Fruit fly (Drosophila melanogaster) whole organism, wandering third instar larva: ENCODE measurements around the gene Cyp318a1.

Experiments used
- Abd-B ChIP-seq: fragments of >200 bp; optimal IDR thresholded peaks from 2 replicates; lab custom pipeline; 2017; ENCODE audit warnings: missing biosample characterization, missing genetic modification characterization
- CG32264 ChIP-seq: fragments of 200-800 bp; sonication (Bioruptor generic); optimal IDR thresholded peaks from 2 replicates; lab custom pipeline; 2016; ENCODE audit warnings: missing biosample characterization, missing genetic modification characterization
- CG9705 ChIP-seq: fragments of 200-800 bp; sonication (Bioruptor generic); optimal IDR thresholded peaks from 2 replicates; lab custom pipeline; 2018; ENCODE audit warnings: missing biosample characterization, mild to moderate bottlenecking, missing genetic modification characterization
- CrebA ChIP-seq: fragments of 200-800 bp; sonication (Bioruptor generic); optimal IDR thresholded peaks from 2 replicates; lab custom pipeline; 2016; ENCODE audit warnings: missing biosample characterization, mild to moderate bottlenecking, missing genetic modification characterization, borderline replicate concordance
- Dfd ChIP-seq: fragments of >200 bp; optimal IDR thresholded peaks from 2 replicates; lab custom pipeline; 2017; ENCODE audit warnings: missing biosample characterization, missing genetic modification characterization
- Dif ChIP-seq: fragments of 200-275, 200-300 bp; sonication (Bioruptor generic); optimal IDR thresholded peaks from 2 replicates; lab custom pipeline; 2018; ENCODE audit warnings: missing biosample characterization, missing genetic modification characterization; ENCODE audit not compliant: partially characterized antibody
- GATAd ChIP-seq: sonication (Bioruptor generic); optimal IDR thresholded peaks from 2 replicates; lab custom pipeline; 2016; ENCODE audit warnings: missing biosample characterization, missing genetic modification characterization
- HLH106 ChIP-seq: fragments of 200-800 bp; optimal IDR thresholded peaks from 3 replicates; lab custom pipeline; 2019; ENCODE audit warnings: missing biosample characterization, mild to moderate bottlenecking, missing genetic modification characterization, moderate library complexity
- Hnf4 ChIP-seq: fragments of 200-800 bp; sonication (Bioruptor generic); optimal IDR thresholded peaks from 2 replicates; lab custom pipeline; 2016; ENCODE audit warnings: missing biosample characterization, mild to moderate bottlenecking, missing genetic modification characterization
- Hr78 ChIP-seq: fragments of >200 bp; optimal IDR thresholded peaks from 2 replicates; lab custom pipeline; 2017; ENCODE audit warnings: missing biosample characterization, missing genetic modification characterization
- Hr83 ChIP-seq: fragments of 200-300 bp; sonication (Bioruptor generic); optimal IDR thresholded peaks from 2 replicates; lab custom pipeline; 2016; ENCODE audit warnings: missing biosample characterization, mild to moderate bottlenecking, missing genetic modification characterization, moderate library complexity; ENCODE audit not compliant: poor library complexity, severe bottlenecking
- Jra ChIP-seq: sonication (Bioruptor generic); optimal IDR thresholded peaks from 2 replicates; lab custom pipeline; 2016; ENCODE audit warnings: missing biosample characterization, missing genetic modification characterization
- Mio ChIP-seq: sonication (Bioruptor generic); optimal IDR thresholded peaks from 2 replicates; lab custom pipeline; 2016; ENCODE audit warnings: missing biosample characterization, missing genetic modification characterization
- Myc ChIP-seq: fragments of >200 bp; optimal IDR thresholded peaks from 2 replicates; lab custom pipeline; 2017
- OdsH ChIP-seq: fragments of 200-800 bp; sonication (Bioruptor generic); optimal IDR thresholded peaks from 2 replicates; lab custom pipeline; 2016; ENCODE audit warnings: missing biosample characterization, mild to moderate bottlenecking, missing genetic modification characterization
- Sp1 ChIP-seq: fragments of 200-800 bp; sonication (Bioruptor generic); optimal IDR thresholded peaks from 3 replicates; lab custom pipeline; 2019; ENCODE audit warnings: missing biosample characterization, mild to moderate bottlenecking, missing genetic modification characterization, moderate library complexity
- Vsx2 ChIP-seq: fragments of 200-300, 225-300 bp; sonication (Bioruptor generic); optimal IDR thresholded peaks from 2 replicates; lab custom pipeline; 2018; ENCODE audit warnings: missing biosample characterization, missing genetic modification characterization; ENCODE audit not compliant: partially characterized antibody
- br ChIP-seq: fragments of 200-800 bp; sonication (Bioruptor generic); optimal IDR thresholded peaks from 2 replicates; lab custom pipeline; 2016; ENCODE audit warnings: missing biosample characterization, missing genetic modification characterization
- brk ChIP-seq: fragments of 200-800 bp; sonication (Bioruptor generic); optimal IDR thresholded peaks from 2 replicates; lab custom pipeline; 2016; ENCODE audit warnings: missing biosample characterization, mild to moderate bottlenecking, missing genetic modification characterization
- dmrt93B ChIP-seq: fragments of 200-800 bp; sonication (Bioruptor generic); optimal IDR thresholded peaks from 2 replicates; lab custom pipeline; 2018; ENCODE audit warnings: missing biosample characterization, mild to moderate bottlenecking, missing genetic modification characterization
- dsf ChIP-seq: sonication (Bioruptor generic); optimal IDR thresholded peaks from 2 replicates; lab custom pipeline; 2016; ENCODE audit warnings: missing biosample characterization, missing genetic modification characterization, borderline replicate concordance
- ey ChIP-seq: fragments of 200-800 bp; sonication (Bioruptor generic); optimal IDR thresholded peaks from 2 replicates; lab custom pipeline; 2016; ENCODE audit warnings: missing biosample characterization, missing genetic modification characterization
- fru ChIP-seq: fragments of 200-800 bp; sonication (Bioruptor generic); optimal IDR thresholded peaks from 3 replicates; lab custom pipeline; 2016; ENCODE audit warnings: missing biosample characterization, mild to moderate bottlenecking, missing genetic modification characterization
- h ChIP-seq: fragments of 200-800 bp; sonication (Bioruptor generic); optimal IDR thresholded peaks from 3 replicates; lab custom pipeline; 2016; ENCODE audit warnings: missing biosample characterization, mild to moderate bottlenecking, missing genetic modification characterization
- jim ChIP-seq: fragments of 175-275, 200-325 bp; sonication (Bioruptor generic); optimal IDR thresholded peaks from 2 replicates; lab custom pipeline; 2016; ENCODE audit warnings: missing biosample characterization, mild to moderate bottlenecking, missing genetic modification characterization
- lola ChIP-seq: fragments of >200 bp; optimal IDR thresholded peaks from 2 replicates; lab custom pipeline; 2017; ENCODE audit warnings: missing biosample characterization, missing genetic modification characterization
- pan ChIP-seq: fragments of >200 bp; optimal IDR thresholded peaks from 2 replicates; lab custom pipeline; 2017
- psq ChIP-seq: fragments of 200-800 bp; sonication (Bioruptor generic); optimal IDR thresholded peaks from 3 replicates; lab custom pipeline; 2017; ENCODE audit warnings: missing biosample characterization, mild to moderate bottlenecking, missing genetic modification characterization, moderate library complexity
- rgr ChIP-seq: fragments of 200-800 bp; sonication (Bioruptor generic); optimal IDR thresholded peaks from 3 replicates; lab custom pipeline; 2016; ENCODE audit warnings: missing biosample characterization, mild to moderate bottlenecking, missing genetic modification characterization
- sage ChIP-seq: fragments of 200-800 bp; sonication (Bioruptor generic); optimal IDR thresholded peaks from 2 replicates; lab custom pipeline; 2016; ENCODE audit warnings: missing biosample characterization, mild to moderate bottlenecking, missing genetic modification characterization
- sv ChIP-seq: fragments of 200-800 bp; sonication (Bioruptor generic); optimal IDR thresholded peaks from 3 replicates; lab custom pipeline; 2016; ENCODE audit warnings: missing biosample characterization, missing genetic modification characterization
- tai ChIP-seq: sonication (Bioruptor generic); optimal IDR thresholded peaks from 2 replicates; lab custom pipeline; 2016; ENCODE audit warnings: missing biosample characterization, missing genetic modification characterization
- usp ChIP-seq: fragments of >200 bp; optimal IDR thresholded peaks from 2 replicates; lab custom pipeline; 2017; ENCODE audit warnings: missing biosample characterization, missing genetic modification characterization
- woc ChIP-seq: sonication (Bioruptor generic); optimal IDR thresholded peaks from 2 replicates; lab custom pipeline; 2016; ENCODE audit warnings: missing biosample characterization, mild to moderate bottlenecking, missing genetic modification characterization

Gene Cyp318a1

dm6 chrX:12031400-12031799, 1.0 kb upstream of the Cyp318a1 start, which contains the start of gene Cyp311a1:
Gene Cyp311a1, minus strand, starts transcription at chrX:12031465.
- TF ChIP-seq fru (GFP tag; lab: Kevin White, UChicago) (no peak), Hr78 (GFP tag; lab: Kevin White, UChicago) (no peak), Mio (GFP tag; lab: Kevin White, UChicago) (no peak), ey (GFP tag; lab: Kevin White, UChicago) (no peak), OdsH (GFP tag; lab: Kevin White, UChicago) (no peak), HLH106 (tag; lab: Kevin White, UChicago) (peak; percentile 7), Sp1 (GFP tag; lab: Kevin White, UChicago) (peak; percentile 23), psq (GFP tag; lab: Kevin White, UChicago) (no peak), Myc (lab: Kevin White, UChicago) (no peak), CrebA (no peak), woc (GFP tag; lab: Kevin White, UChicago) (no peak), dsf (GFP tag; lab: Kevin White, UChicago) (no peak)

DNA sequence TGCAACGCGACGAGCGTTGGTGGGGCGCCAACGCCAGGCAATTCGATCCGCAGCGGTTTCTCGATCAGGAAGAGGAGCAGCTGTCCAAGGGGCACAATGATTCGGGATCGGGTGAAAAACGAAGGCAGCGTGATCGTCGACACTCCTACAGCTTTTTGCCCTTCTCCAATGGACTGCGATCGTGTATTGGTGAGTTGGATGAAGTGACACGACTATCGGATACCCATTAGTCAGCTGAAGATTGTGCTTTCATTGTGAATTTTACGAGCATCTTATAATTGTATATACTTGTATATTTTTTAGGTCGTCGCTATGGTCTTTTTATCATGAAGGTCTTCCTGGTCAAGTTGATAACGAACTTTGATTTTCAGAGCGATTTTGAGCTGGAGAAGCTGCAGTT, 2.3 kb downstream of the Cyp318a1 start:
- TF ChIP-seq dmrt93B (GFP tag; lab: Kevin White, UChicago) (no peak), Dfd (GFP tag; lab: Kevin White, UChicago) (no peak), Vsx2 (GFP tag; lab: Kevin White, UChicago) (no peak), brk (GFP tag; lab: Kevin White, UChicago) (no peak), Dif (GFP tag; lab: Kevin White, UChicago) (no peak), Hr83 (GFP tag; lab: Kevin White, UChicago) (no peak), pan (lab: Kevin White, UChicago) (no peak), psq (GFP tag; lab: Kevin White, UChicago) (no peak), OdsH (GFP tag; lab: Kevin White, UChicago) (no peak), lola (no peak), Hnf4 (GFP tag; lab: Kevin White, UChicago) (no peak), tai (GFP tag; lab: Kevin White, UChicago) (no peak), Mio (GFP tag; lab: Kevin White, UChicago) (no peak), fru (GFP tag; lab: Kevin White, UChicago) (no peak), Jra (no peak), sv (no peak), usp (GFP tag; lab: Kevin White, UChicago) (no peak), CG9705 (GFP tag; lab: Kevin White, UChicago) (no peak), GATAd (no peak), h (GFP tag; lab: Kevin White, UChicago) (no peak)

DNA sequence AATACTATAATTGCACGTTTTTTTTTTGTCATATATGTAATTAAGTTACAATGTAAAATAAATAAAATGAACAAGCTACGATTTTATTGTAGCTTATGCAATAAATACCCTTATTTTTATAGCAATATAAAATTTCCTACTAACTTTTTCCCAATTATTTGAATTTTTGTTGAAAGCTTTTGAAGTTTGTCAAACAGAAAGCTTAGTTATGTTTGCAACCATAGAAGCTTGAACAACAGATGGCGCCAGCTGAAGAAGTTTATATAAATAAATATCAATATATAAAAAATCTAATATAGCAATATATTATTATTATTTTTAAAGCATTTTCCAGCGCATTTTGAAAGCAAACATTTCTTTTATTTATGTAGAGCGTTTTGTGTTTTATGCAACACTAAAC, 2.8 kb downstream of the Cyp318a1 start:
- TF ChIP-seq rgr (no peak), OdsH (GFP tag; lab: Kevin White, UChicago) (no peak), sage (GFP tag; lab: Kevin White, UChicago) (no peak), jim (no peak), usp (GFP tag; lab: Kevin White, UChicago) (no peak), brk (GFP tag; lab: Kevin White, UChicago) (peak; percentile 19), Hr83 (GFP tag; lab: Kevin White, UChicago) (no peak), h (GFP tag; lab: Kevin White, UChicago) (no peak), CG32264 (no peak), Mio (GFP tag; lab: Kevin White, UChicago) (no peak), CG9705 (GFP tag; lab: Kevin White, UChicago) (no peak), ey (GFP tag; lab: Kevin White, UChicago) (no peak), Myc (lab: Kevin White, UChicago) (peak; percentile 51), Jra (no peak), Abd-B (no peak), br (no peak), woc (GFP tag; lab: Kevin White, UChicago) (no peak)

DNA sequence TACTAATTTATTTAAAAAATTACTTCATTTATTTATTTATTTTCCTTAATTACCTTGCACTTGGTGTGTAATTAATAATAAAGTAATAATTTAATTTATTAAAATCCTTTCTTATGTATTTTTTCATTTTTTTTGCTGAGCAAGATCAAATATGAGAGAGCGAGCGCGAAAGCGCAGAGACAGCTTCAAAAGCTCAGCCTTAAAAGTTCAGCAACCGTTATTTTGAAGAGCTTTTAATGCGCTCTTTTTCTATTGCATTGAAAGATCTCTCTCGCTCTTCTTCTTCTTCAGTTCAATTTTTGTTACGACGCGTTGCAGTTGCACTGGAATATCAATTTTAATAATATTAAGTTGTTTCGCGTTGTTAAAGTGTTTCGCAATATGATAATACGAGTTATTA, 11.0 kb downstream of the Cyp318a1 start, which contains the start of gene Ten-a:
Gene Ten-a, plus strand, starts transcription at position 301 of the 400 bp plus-strand sequence.
- TF ChIP-seq rgr, result no peak
- TF ChIP-seq woc (GFP tag; lab: Kevin White, UChicago), result no peak
